Fruit fly (Drosophila melanogaster) whole organism, pupa: ENCODE measurements around the gene CG3704.

ENCODE experiments used
- CG10348 ChIP-seq: fragments of 200-800 bp; sonication (Bioruptor generic); IDR thresholded peaks from 2 replicates; pipeline ENCODE4 v1.3.6; 2022; ENCODE audit warnings: missing biosample characterization, missing genetic modification characterization
- CG12605 ChIP-seq: fragments of 200-800 bp; sonication (Bioruptor generic); IDR thresholded peaks from 2 replicates; pipeline ENCODE4 v1.3.6; 2022; ENCODE audit warnings: missing biosample characterization, missing genetic modification characterization
- CG13204 ChIP-seq: fragments of 200-800 bp; sonication (Bioruptor generic); optimal IDR thresholded peaks from 2 replicates; lab custom pipeline; 2018; ENCODE audit warnings: missing biosample characterization, mild to moderate bottlenecking, missing genetic modification characterization, moderate library complexity
- CG15710 ChIP-seq: fragments of 200-800 bp; sonication (Bioruptor generic); optimal IDR thresholded peaks from 2 replicates; lab custom pipeline; 2018; ENCODE audit warnings: missing biosample characterization, mild to moderate bottlenecking, missing genetic modification characterization, moderate library complexity
- CG17806 ChIP-seq: fragments of 200-800 bp; sonication (Bioruptor generic); optimal IDR thresholded peaks from 2 replicates; lab custom pipeline; 2018; ENCODE audit warnings: missing biosample characterization, mild to moderate bottlenecking, missing genetic modification characterization, moderate library complexity
- CG32121 ChIP-seq: fragments of 200-800 bp; sonication (Bioruptor generic); IDR thresholded peaks from 2 replicates; pipeline ENCODE4 v1.3.6; 2022; ENCODE audit warnings: missing biosample characterization, missing genetic modification characterization
- CG34367 ChIP-seq: fragments of 200-800 bp; sonication (Bioruptor generic); optimal IDR thresholded peaks from 2 replicates; lab custom pipeline; 2018; ENCODE audit warnings: missing biosample characterization, mild to moderate bottlenecking, missing genetic modification characterization
- CG8159 ChIP-seq: fragments of 200-800 bp; sonication (Bioruptor generic); optimal IDR thresholded peaks from 3 replicates; lab custom pipeline; 2018; ENCODE audit warnings: missing biosample characterization, mild to moderate bottlenecking, missing genetic modification characterization, moderate library complexity
- CG8301 ChIP-seq: fragments of 200-800 bp; sonication (Bioruptor generic); optimal IDR thresholded peaks from 2 replicates; lab custom pipeline; 2018; ENCODE audit warnings: missing biosample characterization, mild to moderate bottlenecking, missing genetic modification characterization
- CG9948 ChIP-seq: fragments of 200-800 bp; sonication (Bioruptor generic); optimal IDR thresholded peaks from 2 replicates; lab custom pipeline; 2018; ENCODE audit warnings: missing biosample characterization, mild to moderate bottlenecking, missing genetic modification characterization, moderate library complexity
- EcR ChIP-seq: fragments of 200-800 bp; sonication (Bioruptor generic); optimal IDR thresholded peaks from 3 replicates; lab custom pipeline; 2019; ENCODE audit warnings: missing biosample characterization, missing genetic modification characterization, mild to moderate bottlenecking, moderate library complexity, missing genetic modification reagents
- Ets98B ChIP-seq: fragments of 200-800 bp; sonication (Bioruptor generic); IDR thresholded peaks from 2 replicates; pipeline ENCODE4 v1.3.6; 2022; ENCODE audit warnings: missing biosample characterization, missing genetic modification characterization
- Pif1A ChIP-seq: fragments of 200-800 bp; sonication (Bioruptor generic); optimal IDR thresholded peaks from 3 replicates; lab custom pipeline; 2016; ENCODE audit warnings: missing biosample characterization, missing genetic modification characterization
- Pif1B ChIP-seq: fragments of 200-800 bp; sonication (Bioruptor generic); optimal IDR thresholded peaks from 3 replicates; lab custom pipeline; 2016; ENCODE audit warnings: missing biosample characterization, missing genetic modification characterization
- Snoo ChIP-seq: fragments of 200-800 bp; sonication (Bioruptor generic); optimal IDR thresholded peaks from 3 replicates; lab custom pipeline; 2017; ENCODE audit warnings: missing biosample characterization, mild to moderate bottlenecking, missing genetic modification characterization, inconsistent platforms
- fd96Ca ChIP-seq: fragments of 200-800 bp; sonication (Bioruptor generic); IDR thresholded peaks from 3 replicates; pipeline ENCODE4 v1.3.6; 2022; ENCODE audit warnings: missing biosample characterization, missing genetic modification characterization
- rn ChIP-seq: fragments of 200-800 bp; sonication (Bioruptor generic); IDR thresholded peaks from 2 replicates; pipeline ENCODE4 v1.3.6; 2022; ENCODE audit warnings: missing biosample characterization, missing genetic modification characterization

The CG3704 gene

dm6 chrX:899407-900050, 41.1 kb downstream of the CG3704 start:
- no peak for TF ChIP-seq CG15710 (tag; lab: Kevin White, UChicago)
- TF ChIP-seq CG34367 (tag; lab: Kevin White, UChicago) = no peak
- 0 out of 3 replicates have a peak, but pooled peaks have one; percentile 34 for TF ChIP-seq fd96Ca
- TF ChIP-seq CG12605 = no peak
- TF ChIP-seq CG10348 (GFP tag; lab: Robert Waterston, UW) = no peak
- TF ChIP-seq Pif1A (GFP tag; lab: Kevin White, UChicago) = no peak
- TF ChIP-seq CG8159 (tag; lab: Kevin White, UChicago) = no peak
- no peak for TF ChIP-seq CG32121 (GFP tag; lab: Robert Waterston, UW)

- TF ChIP-seq CG9948 (tag; lab: Kevin White, UChicago) (no peak), Snoo (tag; lab: Kevin White, UChicago) (no peak), Pif1B (peak; percentile 47), EcR (GFP tag; lab: Kevin White, UChicago) (peak; percentile 81), Ets98B (GFP tag; lab: Robert Waterston, UW) (peak; percentile 46), rn (no peak), CG12605 (0 out of 2 replicates have a peak, but pooled peaks have one; percentile 24), CG17806 (tag; lab: Kevin White, UChicago) (peak; percentile 19), CG13204 (GFP tag; lab: Kevin White, UChicago) (no peak), CG8301 (tag; lab: Kevin White, UChicago) (no peak), fd96Ca (no peak)
These were observed 42.2 kb downstream of the CG3704 start for dm6 chrX:898367-898766.

- TF ChIP-seq fd96Ca (no peak), CG15710 (tag; lab: Kevin White, UChicago) (no peak), CG8159 (tag; lab: Kevin White, UChicago) (no peak), CG13204 (GFP tag; lab: Kevin White, UChicago) (no peak), EcR (GFP tag; lab: Kevin White, UChicago) (no peak), CG12605 (no peak)
These were observed 46.4 kb downstream of the CG3704 start, which contains the start of gene CG11663 for dm6 chrX:894182-894581. TSS of gene CG11663 (plus strand) at chrX:894482.
